Worm (Caenorhabditis elegans): ENCODE measurements around the gene irld-50.

- TF ChIP-seq nhr-10 (tag; optimal IDR thresholded peaks at IDR 0.05) (no peak), egl-27 (tag; optimal IDR thresholded peaks at IDR 0.05) (no peak), nhr-11 (tag; optimal IDR thresholded peaks at IDR 0.05) (no peak), nhr-237 (tag; optimal IDR thresholded peaks at IDR 0.05) (no peak), ztf-11 (tag; optimal IDR thresholded peaks at IDR 0.05) (no peak), ceh-82 (tag; optimal IDR thresholded peaks at IDR 0.05) (no peak), ama-1 (optimal IDR thresholded peaks at IDR 0.05) (no peak), ceh-16 (tag; optimal IDR thresholded peaks at IDR 0.05) (no peak), snpc-4 (tag; optimal IDR thresholded peaks at IDR 0.05) (no peak), lin-13 (GFP tag; optimal IDR thresholded peaks at IDR 0.05) (no peak), fos-1 (tag; optimal IDR thresholded peaks at IDR 0.05) (no peak), elt-3 (tag; optimal IDR thresholded peaks at IDR 0.05) (no peak), mdl-1 (tag; optimal IDR thresholded peaks at IDR 0.05) (no peak), alr-1 (tag; optimal IDR thresholded peaks at IDR 0.05) (no peak)
Measured at ce11 chrII:2991555-2992083, 47.8 kb upstream of the irld-50 start, which contains the start of gene K08A2.2.

Data from whole organism, L2 larva.